Worm (Caenorhabditis elegans) whole organism, young adult: ENCODE results near the gene F59A6.2.

ENCODE experiments used
- B0035.1 ChIP-seq: sonication (generic microtip); optimal IDR thresholded peaks from 2 replicates; lab custom pipeline; 2016; ENCODE audit warnings: missing genetic modification characterization, mild to moderate bottlenecking, missing compliant biosample characterization, missing genotype, missing genetic modification reagents
- F10E7.11 ChIP-seq: sonication (generic microtip); optimal IDR thresholded peaks from 2 replicates; lab custom pipeline; 2017; ENCODE audit warnings: mild to moderate bottlenecking, missing genetic modification characterization, moderate library complexity, missing compliant biosample characterization
- F23B12.7 ChIP-seq: sonication (generic microtip); optimal IDR thresholded peaks from 2 replicates; lab custom pipeline; 2017; ENCODE audit warnings: missing genetic modification characterization, mild to moderate bottlenecking, missing compliant biosample characterization, antibody characterized with exemption, moderate library complexity; ENCODE audit not compliant: insufficient read depth
- F33H1.4 ChIP-seq: fragments of 200-800 bp; sonication (Bioruptor generic); IDR thresholded peaks from 2 replicates; pipeline ENCODE4 v1.3.6; 2022; ENCODE audit warnings: missing genetic modification reagents, missing genetic modification characterization, missing compliant biosample characterization
- F39B2.1 ChIP-seq: fragments of 200-800 bp; sonication (Bioruptor generic); IDR thresholded peaks from 2 replicates; pipeline ENCODE4 v1.3.6; 2022; ENCODE audit warnings: missing genetic modification reagents, missing genetic modification characterization, missing compliant biosample characterization
- T26A5.8 ChIP-seq: sonication (generic microtip); optimal IDR thresholded peaks from 2 replicates; lab custom pipeline; 2016; ENCODE audit warnings: missing genetic modification characterization, missing compliant biosample characterization
- attf-5 ChIP-seq: fragments of 200-800 bp; sonication (Bioruptor generic); optimal IDR thresholded peaks from 2 replicates; lab custom pipeline; 2018; ENCODE audit warnings: mild to moderate bottlenecking, missing genetic modification characterization, missing compliant biosample characterization
- bed-1 ChIP-seq: fragments of 200-800 bp; sonication (Bioruptor generic); IDR thresholded peaks from 2 replicates; pipeline ENCODE4 v1.3.6; 2022; ENCODE audit warnings: missing genetic modification reagents, missing genetic modification characterization, missing compliant biosample characterization
- cebp-2 ChIP-seq: fragments of 200-800 bp; sonication (Bioruptor generic); IDR thresholded peaks from 2 replicates; pipeline ENCODE4 v1.3.6; 2022; ENCODE audit warnings: missing genetic modification characterization, missing compliant biosample characterization
- ceh-100 ChIP-seq: fragments of 200-800 bp; sonication (Bioruptor generic); IDR thresholded peaks from 2 replicates; pipeline ENCODE4 v1.3.6; 2022; ENCODE audit warnings: missing genetic modification reagents, missing genetic modification characterization, missing compliant biosample characterization
- ceh-27 ChIP-seq: fragments of 200-800 bp; sonication (Bioruptor generic); optimal IDR thresholded peaks from 2 replicates; lab custom pipeline; 2018; ENCODE audit warnings: mild to moderate bottlenecking, missing genetic modification characterization, moderate library complexity, missing compliant biosample characterization
- ceh-79 ChIP-seq: sonication (generic microtip); optimal IDR thresholded peaks from 2 replicates; lab custom pipeline; 2017; ENCODE audit warnings: mild to moderate bottlenecking, missing genetic modification characterization, missing compliant biosample characterization
- dpff-1 ChIP-seq: sonication (generic microtip); optimal IDR thresholded peaks from 2 replicates; lab custom pipeline; 2017; ENCODE audit warnings: mild to moderate bottlenecking, missing genetic modification characterization, missing compliant biosample characterization
- dpl-1 ChIP-seq: fragments of 150-350 bp; optimal IDR thresholded peaks from 2 replicates; lab custom pipeline; 2014; ENCODE audit warnings: missing biosample characterization, missing genetic modification reagents, missing genetic modification characterization
- efl-1 ChIP-seq: fragments of 150-350 bp; optimal IDR thresholded peaks from 2 replicates; lab custom pipeline; 2014; ENCODE audit warnings: missing biosample characterization, missing genetic modification reagents, missing genetic modification characterization
- egl-44 ChIP-seq: fragments of 200-800 bp; sonication (Bioruptor generic); IDR thresholded peaks from 2 replicates; pipeline ENCODE4 v1.3.6; 2022; ENCODE audit warnings: missing genetic modification reagents, missing genetic modification characterization, missing compliant biosample characterization
- egrh-3 ChIP-seq: fragments of 200-800 bp; sonication (Bioruptor generic); IDR thresholded peaks from 2 replicates; pipeline ENCODE4 v1.3.6; 2022; ENCODE audit warnings: missing genetic modification reagents, missing genetic modification characterization, missing compliant biosample characterization
- hmg-20 ChIP-seq: fragments of 200-800 bp; sonication (Bioruptor generic); IDR thresholded peaks from 2 replicates; pipeline ENCODE4 v1.3.6; 2022; ENCODE audit warnings: missing genetic modification reagents, missing genetic modification characterization, missing compliant biosample characterization
- hsf-1 ChIP-seq: fragments of 200-800 bp; sonication (Bioruptor generic); IDR thresholded peaks from 2 replicates; pipeline ENCODE4 v1.3.6; 2022; ENCODE audit warnings: missing genetic modification reagents, missing genetic modification characterization, missing compliant biosample characterization
- let-607 ChIP-seq, 2 experiments: fragments of 200-800 bp in 1 of 2; sonication (Bioruptor generic) in 1 of 2; sonication (generic microtip) in 1 of 2; optimal IDR thresholded peaks; 2 replicates each; lab custom pipeline; 2016 to 2018; ENCODE audit warnings: mild to moderate bottlenecking in 2 of 2, missing compliant biosample characterization in 2 of 2, missing genetic modification characterization in 2 of 2, moderate library complexity in 2 of 2, missing genotype in 1 of 2
- lin-35 ChIP-seq, 3 experiments: fragments of 150-350 bp in 2 of 3; sonication (generic microtip) in 1 of 3; optimal IDR thresholded peaks; 2 replicates each; lab custom pipeline; 2014 to 2018; ENCODE audit warnings: missing biosample characterization in 3 of 3, missing genetic modification characterization in 3 of 3, missing genetic modification reagents in 3 of 3
- lin-40 ChIP-seq: sonication (generic microtip); optimal IDR thresholded peaks from 2 replicates; lab custom pipeline; 2016; ENCODE audit warnings: missing genetic modification characterization, mild to moderate bottlenecking, missing compliant biosample characterization, missing genotype, missing genetic modification reagents
- lin-54 ChIP-seq: fragments of 200-800 bp; sonication (Bioruptor generic); optimal IDR thresholded peaks from 2 replicates; lab custom pipeline; 2018; ENCODE audit warnings: mild to moderate bottlenecking, missing genetic modification characterization, missing compliant biosample characterization
- madf-8 ChIP-seq: fragments of 200-800 bp; sonication (Bioruptor generic); conservative IDR thresholded peaks from 2 replicates; pipeline ENCODE4 v1.3.6; 2022; ENCODE audit warnings: missing genetic modification reagents, missing genetic modification characterization, missing compliant biosample characterization
- mes-4 ChIP-seq: sonication (generic microtip); optimal IDR thresholded peaks from 2 replicates; lab custom pipeline; 2016; ENCODE audit warnings: missing genotype, missing genetic modification characterization, missing compliant biosample characterization
- mxl-1 ChIP-seq: sonication (generic microtip); optimal IDR thresholded peaks from 2 replicates; lab custom pipeline; 2016; ENCODE audit warnings: missing genetic modification characterization, missing compliant biosample characterization
- nhr-120 ChIP-seq: fragments of 200-800 bp; sonication (Bioruptor generic); IDR thresholded peaks from 2 replicates; pipeline ENCODE4 v1.3.6; 2022; ENCODE audit warnings: missing genetic modification characterization, missing compliant biosample characterization
- nhr-179 ChIP-seq: sonication (generic microtip); optimal IDR thresholded peaks from 2 replicates; lab custom pipeline; 2016; ENCODE audit warnings: mild to moderate bottlenecking, missing genetic modification characterization, missing compliant biosample characterization
- nhr-80 ChIP-seq: sonication (generic microtip); optimal IDR thresholded peaks from 2 replicates; lab custom pipeline; 2016; ENCODE audit warnings: missing genetic modification characterization, missing compliant biosample characterization
- pbrm-1 ChIP-seq: fragments of 200-800 bp; sonication (Bioruptor generic); IDR thresholded peaks from 2 replicates; pipeline ENCODE4 v1.3.6; 2022; ENCODE audit warnings: missing genetic modification reagents, missing genetic modification characterization, missing compliant biosample characterization
- snpc-3.4 ChIP-seq: sonication (generic microtip); optimal IDR thresholded peaks from 2 replicates; lab custom pipeline; 2017; ENCODE audit warnings: missing genetic modification characterization, mild to moderate bottlenecking, missing compliant biosample characterization, antibody characterized with exemption, moderate library complexity, missing genotype, missing genetic modification reagents
- snpc-4 ChIP-seq, 5 experiments: fragments of 150-350 bp in 1 of 5; sonication (generic microtip) in 4 of 5; optimal IDR thresholded peaks; 2 replicates each; lab custom pipeline; 2014 to 2018; ENCODE audit warnings: missing genetic modification characterization in 5 of 5, missing biosample characterization in 3 of 5, antibody characterized with exemption in 2 of 5, mild to moderate bottlenecking in 2 of 5, missing compliant biosample characterization in 2 of 5, missing genotype in 2 of 5, moderate library complexity in 2 of 5, missing genetic modification reagents in 1 of 5
- somi-1 ChIP-seq: fragments of 200-800 bp; sonication (Bioruptor generic); optimal IDR thresholded peaks from 2 replicates; lab custom pipeline; 2018; ENCODE audit warnings: mild to moderate bottlenecking, missing genetic modification characterization, missing compliant biosample characterization
- unc-62 ChIP-seq: fragments of 150-350 bp; optimal IDR thresholded peaks from 2 replicates; lab custom pipeline; 2014; ENCODE audit warnings: missing biosample characterization, missing genetic modification reagents, missing genetic modification characterization
- ztf-22 ChIP-seq: fragments of 200-800 bp; sonication (Bioruptor generic); optimal IDR thresholded peaks from 2 replicates; lab custom pipeline; 2018; ENCODE audit warnings: mild to moderate bottlenecking, missing genetic modification characterization, moderate library complexity, missing compliant biosample characterization
- ztf-25 ChIP-seq: fragments of 200-800 bp; sonication (Bioruptor generic); IDR thresholded peaks from 2 replicates; pipeline ENCODE4 v1.3.6; 2022; ENCODE audit warnings: missing genetic modification reagents, missing genetic modification characterization, missing compliant biosample characterization

Gene F59A6.2

ce11 chrII:5032669-5033068 is 18.2 kb downstream of the F59A6.2 start (continued):
- TF ChIP-seq ztf-22 (GFP tag; lab: Kevin White, UChicago) (no peak), ceh-79 (peak; percentile 33), pbrm-1 (GFP tag; lab: Robert Waterston, UW) (peak; percentile 50; the same call in 1 of the 2 replicates), dpl-1 (GFP tag; lab: Kevin White, UChicago) (no peak), somi-1 (GFP tag; lab: Kevin White, UChicago) (no peak), attf-5 (GFP tag; lab: Kevin White, UChicago) (peak; percentile 67), nhr-179 (tag; lab: Kevin White, UChicago) (no peak), ceh-27 (peak; percentile 54), F33H1.4 (peak; percentile 60), let-607 (tag; optimal IDR thresholded peaks at IDR 0.05; lab: Kevin White, UChicago) (peak in 1 of 2 experiments; percentile 1), dpff-1 (tag; lab: Kevin White, UChicago) (no peak), egl-44 (GFP tag; lab: Robert Waterston, UW) (peak; percentile 79; the same call in 1 of the 2 replicates), mxl-1 (tag; lab: Kevin White, UChicago) (peak; percentile 60), snpc-4 (GFP tag; optimal IDR thresholded peaks at IDR 0.05; lab: Kevin White, UChicago) (peak; percentile 34), snpc-4 (tag; optimal IDR thresholded peaks at IDR 0.05; lab: Kevin White, UChicago) (peak in 3 of 4 experiments; percentile 48 to 70 (median 69)), F10E7.11 (tag; lab: Kevin White, UChicago) (peak; percentile 22), lin-54 (GFP tag; lab: Kevin White, UChicago) (peak; percentile 76), mes-4 (peak; percentile 72), unc-62 (GFP tag; lab: Kevin White, UChicago) (no peak), B0035.1 (tag; lab: Kevin White, UChicago) (peak; percentile 43), F39B2.1 (GFP tag; lab: Robert Waterston, UW) (no peak), ceh-100 (peak; percentile 70), hmg-20 (GFP tag; lab: Robert Waterston, UW) (peak; percentile 86), lin-35 (GFP tag; optimal IDR thresholded peaks at IDR 0.05; lab: Kevin White, UChicago) (peak in 1 of 3 experiments; percentile 48), cebp-2 (GFP tag; lab: Robert Waterston, UW) (peak; percentile 89), bed-1 (GFP tag; lab: Robert Waterston, UW) (no peak), ztf-25 (GFP tag; lab: Robert Waterston, UW) (peak; percentile 90; the same call in 1 of the 2 replicates), F23B12.7 (peak; percentile 67), egrh-3 (GFP tag; lab: Robert Waterston, UW) (peak; percentile 39; the same call in 1 of the 2 replicates), nhr-80 (tag; lab: Kevin White, UChicago) (peak; percentile 24), hsf-1 (0 out of 2 replicates have a peak, but pooled peaks have one; percentile 49), snpc-3.4 (tag; lab: Kevin White, UChicago) (peak; percentile 62)

- TF ChIP-seq T26A5.8 (tag; lab: Kevin White, UChicago) (no peak), nhr-120 (GFP tag; lab: Robert Waterston, UW) (no peak), madf-8 (GFP tag; lab: Robert Waterston, UW) (no peak), efl-1 (GFP tag; lab: Kevin White, UChicago) (no peak), lin-40 (tag; lab: Kevin White, UChicago) (no peak), attf-5 (GFP tag; lab: Kevin White, UChicago) (no peak)
These were observed 19.4 kb downstream of the F59A6.2 start, which contains the start of gene F33G12.3 for ce11 chrII:5033935-5034334. F33G12.3 (minus strand) TSS chrII:5034035.
